ENCODE assay signal across 1 fruit fly cellular context in genomic region chr2L:1121942-1122710, dm6.
TF ChIP-seq lines count a peak whose summit lies in the region.

No protein-coding gene starts in this region.

TF ChIP-seq in whole organism, embryonic, 481 proteins besides CTCF, POLR2A, EP300 and RAD21 (continued from another document):
- 0 out of 3 replicates have a peak, but pooled peaks have one; percentile 32 for TF ChIP-seq CG17361 (GFP tag; IDR thresholded peaks at IDR 0.05; lab: Robert Waterston, UW)
- peak; percentile 33 for TF ChIP-seq Ets65A (GFP tag; lab: Kevin White, UChicago)
- TF ChIP-seq Taf1 (GFP tag; IDR thresholded peaks at IDR 0.05; lab: Robert Waterston, UW), result no peak
- no peak for TF ChIP-seq vnd (GFP tag; IDR thresholded peaks at IDR 0.05; lab: Robert Waterston, UW; ENCODE audit: partially characterized antibody)
- TF ChIP-seq Fer1 (GFP tag; optimal IDR thresholded peaks at IDR 0.05; lab: Kevin White, UChicago), result no peak
- peak; percentile 0 for TF ChIP-seq CG16863 (GFP tag; optimal IDR thresholded peaks at IDR 0.05; lab: Kevin White, UChicago)
- peak; percentile 27 for TF ChIP-seq CG17359 (tag; optimal IDR thresholded peaks at IDR 0.05; lab: Kevin White, UChicago)
- TF ChIP-seq CG1603 (tag; optimal IDR thresholded peaks at IDR 0.05; lab: Kevin White, UChicago), result peak; percentile 29
- no peak for TF ChIP-seq CG43689 (GFP tag; IDR thresholded peaks at IDR 0.05; lab: Robert Waterston, UW)
- TF ChIP-seq CG3065 (GFP tag; optimal IDR thresholded peaks at IDR 0.05; lab: Kevin White, UChicago), result no peak
- no peak for TF ChIP-seq CG16813 (GFP tag; IDR thresholded peaks at IDR 0.05; lab: Robert Waterston, UW; ENCODE audit: partially characterized antibody)
- TF ChIP-seq CG12071 (GFP tag; optimal IDR thresholded peaks at IDR 0.05; lab: Kevin White, UChicago), result peak; percentile 7
- no peak for TF ChIP-seq rib (GFP tag; IDR thresholded peaks at IDR 0.05; lab: Robert Waterston, UW)
- no peak for TF ChIP-seq her (GFP tag; optimal IDR thresholded peaks at IDR 0.05; lab: Kevin White, UChicago)
- peak; percentile 9 for TF ChIP-seq sug (tag; optimal IDR thresholded peaks at IDR 0.05; lab: Kevin White, UChicago)
- TF ChIP-seq CG4707 (GFP tag; optimal IDR thresholded peaks at IDR 0.05; lab: Kevin White, UChicago), result no peak
- peak; percentile 38 for TF ChIP-seq CG7987 (GFP tag; optimal IDR thresholded peaks at IDR 0.05; lab: Kevin White, UChicago)
- no peak for TF ChIP-seq GATAe (GFP tag; conservative IDR thresholded peaks at IDR 0.05; lab: Robert Waterston, UW)
- no peak for TF ChIP-seq slou (GFP tag; optimal IDR thresholded peaks at IDR 0.05; lab: Kevin White, UChicago)
- no peak for TF ChIP-seq CG11085 (GFP tag; IDR thresholded peaks at IDR 0.05; lab: Robert Waterston, UW)
- TF ChIP-seq Sox100B (GFP tag; optimal IDR thresholded peaks at IDR 0.05; lab: Kevin White, UChicago), result peak; percentile 30
- peak; percentile 16 for TF ChIP-seq Blimp-1 (GFP tag; optimal IDR thresholded peaks at IDR 0.05; lab: Kevin White, UChicago)
- peak; percentile 37 for TF ChIP-seq CG11504 (tag; optimal IDR thresholded peaks at IDR 0.05; lab: Kevin White, UChicago)
- TF ChIP-seq Hr51 (GFP tag; optimal IDR thresholded peaks at IDR 0.05; lab: Kevin White, UChicago), result peak in 1 of 2 experiments; percentile 15
- peak; percentile 4 for TF ChIP-seq CG2712 (tag; optimal IDR thresholded peaks at IDR 0.05; lab: Kevin White, UChicago)
- no peak for TF ChIP-seq CG9876 (GFP tag; optimal IDR thresholded peaks at IDR 0.05; lab: Kevin White, UChicago)
- TF ChIP-seq tin (GFP tag; optimal IDR thresholded peaks at IDR 0.05; lab: Kevin White, UChicago), result no peak
- 0 out of 2 replicates have a peak, but pooled peaks have one; percentile 21 for TF ChIP-seq klu (GFP tag; IDR thresholded peaks at IDR 0.05; lab: Robert Waterston, UW)
- no peak for TF ChIP-seq H15 (GFP tag; IDR thresholded peaks at IDR 0.05; lab: Robert Waterston, UW)
- no peak for TF ChIP-seq ems (GFP tag; optimal IDR thresholded peaks at IDR 0.05; lab: Kevin White, UChicago)
- peak; percentile 0 for TF ChIP-seq Asciz (GFP tag; optimal IDR thresholded peaks at IDR 0.05; lab: Kevin White, UChicago)
- TF ChIP-seq PHDP (tag; optimal IDR thresholded peaks at IDR 0.05; lab: Kevin White, UChicago), result no peak
- no peak for TF ChIP-seq Hr39 (optimal IDR thresholded peaks at IDR 0.05; lab: Kevin White, UChicago)
- TF ChIP-seq gem (tag; optimal IDR thresholded peaks at IDR 0.05; lab: Kevin White, UChicago), result peak; percentile 14
- TF ChIP-seq bsh (GFP tag; optimal IDR thresholded peaks at IDR 0.05; lab: Kevin White, UChicago), result peak in 1 of 2 experiments; percentile 22
- peak; percentile 0 for TF ChIP-seq CG2875 (GFP tag; optimal IDR thresholded peaks at IDR 0.05; lab: Kevin White, UChicago)
- no peak for TF ChIP-seq Fer2 (tag; optimal IDR thresholded peaks at IDR 0.05; lab: Kevin White, UChicago)
- no peak for TF ChIP-seq org-1 (GFP tag; optimal IDR thresholded peaks at IDR 0.05; lab: Kevin White, UChicago)
- no peak for TF ChIP-seq stwl (tag; optimal IDR thresholded peaks at IDR 0.05; lab: Kevin White, UChicago)
- no peak for TF ChIP-seq Dref (GFP tag; IDR thresholded peaks at IDR 0.05; lab: Robert Waterston, UW)
- TF ChIP-seq sob (GFP tag; IDR thresholded peaks at IDR 0.05; lab: Robert Waterston, UW), result no peak
- no peak for TF ChIP-seq corto (GFP tag; optimal IDR thresholded peaks at IDR 0.05; lab: Kevin White, UChicago)
- TF ChIP-seq bigmax (GFP tag; optimal IDR thresholded peaks at IDR 0.05; lab: Kevin White, UChicago), result no peak
- TF ChIP-seq D (optimal IDR thresholded peaks at IDR 0.05; lab: Kevin White, UChicago), result no peak
- no peak for TF ChIP-seq D (GFP tag; optimal IDR thresholded peaks at IDR 0.05; lab: Kevin White, UChicago)
- no peak for TF ChIP-seq NfI (GFP tag; optimal IDR thresholded peaks at IDR 0.05; lab: Kevin White, UChicago)
- no peak for TF ChIP-seq fu2 (GFP tag; optimal IDR thresholded peaks at IDR 0.05; lab: Kevin White, UChicago)
- TF ChIP-seq CG6765 (GFP tag; optimal IDR thresholded peaks at IDR 0.05; lab: Kevin White, UChicago), result no peak
- TF ChIP-seq ATbp (GFP tag; optimal IDR thresholded peaks at IDR 0.05; lab: Kevin White, UChicago), result peak; percentile 42
- no peak for TF ChIP-seq CG14014 (GFP tag; IDR thresholded peaks at IDR 0.05; lab: Robert Waterston, UW)
- TF ChIP-seq tap (tag; optimal IDR thresholded peaks at IDR 0.05; lab: Kevin White, UChicago), result no peak
- peak; percentile 46 for TF ChIP-seq abd-A (tag; optimal IDR thresholded peaks at IDR 0.05; lab: Kevin White, UChicago)
- TF ChIP-seq bowl (GFP tag; IDR thresholded peaks at IDR 0.05; lab: Robert Waterston, UW), result no peak
- no peak for TF ChIP-seq jing (GFP tag; optimal IDR thresholded peaks at IDR 0.05; lab: Kevin White, UChicago)
- TF ChIP-seq trem (tag; optimal IDR thresholded peaks at IDR 0.05; lab: Kevin White, UChicago), result no peak
- peak; percentile 13 for TF ChIP-seq HmgZ (tag; optimal IDR thresholded peaks at IDR 0.05; lab: Kevin White, UChicago)
- no peak for TF ChIP-seq Hand (GFP tag; optimal IDR thresholded peaks at IDR 0.05; lab: Kevin White, UChicago)
- no peak for TF ChIP-seq CG8089 (GFP tag; optimal IDR thresholded peaks at IDR 0.05; lab: Kevin White, UChicago)
- peak; percentile 68 for TF ChIP-seq sens (GFP tag; lab: Kevin White, UChicago)
- no peak for TF ChIP-seq Mes4 (GFP tag; optimal IDR thresholded peaks at IDR 0.05; lab: Kevin White, UChicago)
- TF ChIP-seq luna (GFP tag; optimal IDR thresholded peaks at IDR 0.05; lab: Kevin White, UChicago), result no peak
- no peak for TF ChIP-seq sens-2 (GFP tag; IDR thresholded peaks at IDR 0.05; lab: Robert Waterston, UW)
- no peak for TF ChIP-seq CG8290 (GFP tag; optimal IDR thresholded peaks at IDR 0.05; lab: Kevin White, UChicago)
- TF ChIP-seq CG8290 (tag; optimal IDR thresholded peaks at IDR 0.05; lab: Kevin White, UChicago), result peak in 1 of 2 experiments; percentile 2
- no peak for TF ChIP-seq CG4854 (GFP tag; optimal IDR thresholded peaks at IDR 0.05; lab: Kevin White, UChicago)
- no peak for TF ChIP-seq Sry-β (GFP tag; optimal IDR thresholded peaks at IDR 0.05; lab: Kevin White, UChicago)
- TF ChIP-seq Xrp1 (GFP tag; IDR thresholded peaks at IDR 0.05; lab: Robert Waterston, UW), result peak; percentile 38; the same call in 1 of the 2 replicates
- TF ChIP-seq zen2 (GFP tag; IDR thresholded peaks at IDR 0.05; lab: Robert Waterston, UW; ENCODE audit: partially characterized antibody), result no peak
- TF ChIP-seq Ets97D (GFP tag; optimal IDR thresholded peaks at IDR 0.05; lab: Kevin White, UChicago), result no peak
- no peak for TF ChIP-seq Xbp1 (GFP tag; optimal IDR thresholded peaks at IDR 0.05; lab: Kevin White, UChicago)
- TF ChIP-seq CG16779 (GFP tag; IDR thresholded peaks at IDR 0.05; lab: Robert Waterston, UW), result no peak
- peak; percentile 5 for TF ChIP-seq unpg (GFP tag; optimal IDR thresholded peaks at IDR 0.05; lab: Kevin White, UChicago)
- TF ChIP-seq CG1529 (GFP tag; optimal IDR thresholded peaks at IDR 0.05; lab: Kevin White, UChicago), result no peak
- no peak for TF ChIP-seq pum (GFP tag; optimal IDR thresholded peaks at IDR 0.05; lab: Kevin White, UChicago)
- no peak for TF ChIP-seq CG2678 (tag; optimal IDR thresholded peaks at IDR 0.05; lab: Kevin White, UChicago)
- TF ChIP-seq Lim3 (GFP tag; IDR thresholded peaks at IDR 0.05; lab: Robert Waterston, UW), result no peak
- TF ChIP-seq CG10209 (GFP tag; optimal IDR thresholded peaks at IDR 0.05; lab: Kevin White, UChicago), result no peak
- TF ChIP-seq CG8944 (GFP tag; optimal IDR thresholded peaks at IDR 0.05; lab: Kevin White, UChicago), result no peak
- TF ChIP-seq chn (GFP tag; optimal IDR thresholded peaks at IDR 0.05; lab: Kevin White, UChicago), result no peak
- TF ChIP-seq CG6654 (GFP tag; optimal IDR thresholded peaks at IDR 0.05; lab: Kevin White, UChicago), result no peak
- TF ChIP-seq CG10274 (GFP tag; optimal IDR thresholded peaks at IDR 0.05; lab: Kevin White, UChicago), result peak; percentile 81
- no peak for TF ChIP-seq CG15011 (GFP tag; optimal IDR thresholded peaks at IDR 0.05; lab: Kevin White, UChicago)
- no peak for TF ChIP-seq CG5180 (GFP tag; optimal IDR thresholded peaks at IDR 0.05; lab: Kevin White, UChicago)
- peak; percentile 9 for TF ChIP-seq CG18262 (tag; optimal IDR thresholded peaks at IDR 0.05; lab: Kevin White, UChicago)
- TF ChIP-seq Sry-δ (GFP tag; optimal IDR thresholded peaks at IDR 0.05; lab: Kevin White, UChicago), result no peak
- no peak for TF ChIP-seq sc (optimal IDR thresholded peaks at IDR 0.05; lab: Kevin White, UChicago)
- TF ChIP-seq sc (GFP tag; optimal IDR thresholded peaks at IDR 0.05; lab: Kevin White, UChicago), result no peak
- TF ChIP-seq maf-S (GFP tag; optimal IDR thresholded peaks at IDR 0.05; lab: Kevin White, UChicago), result no peak
- TF ChIP-seq CG14710 (tag; optimal IDR thresholded peaks at IDR 0.05; lab: Kevin White, UChicago), result peak; percentile 11
- TF ChIP-seq ken (GFP tag; IDR thresholded peaks at IDR 0.05; lab: Robert Waterston, UW), result no peak
- no peak for TF ChIP-seq Nf-YA (GFP tag; IDR thresholded peaks at IDR 0.05; lab: Robert Waterston, UW)
